Worm (Caenorhabditis elegans) whole organism, L2 larva: ENCODE results near the gene atp-5.
A peak's percentile ranks its signal among the peaks of the same experiment; 100 is the strongest.

ENCODE experiments used
- C34F6.9 ChIP-seq: fragments of 150-350 bp; optimal IDR thresholded peaks from 2 replicates; lab custom pipeline; 2014; ENCODE audit warnings: missing biosample characterization, missing genetic modification characterization
- F13H6.1 ChIP-seq: sonication (generic microtip); optimal IDR thresholded peaks from 2 replicates; lab custom pipeline; 2016; ENCODE audit warnings: missing genetic modification characterization, missing compliant biosample characterization
- R02D3.7 ChIP-seq: fragments of 150-350 bp; optimal IDR thresholded peaks from 2 replicates; lab custom pipeline; 2014; ENCODE audit warnings: missing biosample characterization, missing genetic modification characterization
- Y55F3AM.14 ChIP-seq: fragments of 200-800 bp; sonication (Bioruptor generic); optimal IDR thresholded peaks from 2 replicates; lab custom pipeline; 2018; ENCODE audit warnings: mild to moderate bottlenecking, missing genetic modification characterization, missing compliant biosample characterization
- ZK546.5 ChIP-seq: sonication (generic microtip); optimal IDR thresholded peaks from 2 replicates; lab custom pipeline; 2017; ENCODE audit warnings: missing biosample characterization, missing genetic modification characterization
- aly-2 ChIP-seq: fragments of 150-350 bp; optimal IDR thresholded peaks from 2 replicates; lab custom pipeline; 2014; ENCODE audit warnings: missing biosample characterization, missing genetic modification characterization
- ama-1 ChIP-seq: fragments of 150-350 bp; optimal IDR thresholded peaks from 2 replicates; lab custom pipeline; 2018; ENCODE audit warnings: inconsistent platforms
- blmp-1 ChIP-seq: sonication (generic microtip); optimal IDR thresholded peaks from 2 replicates; lab custom pipeline; 2017; ENCODE audit warnings: missing genetic modification characterization, mild to moderate bottlenecking, missing compliant biosample characterization, antibody characterized with exemption, moderate library complexity; ENCODE audit not compliant: insufficient read depth
- crh-2 ChIP-seq: sonication (generic microtip); optimal IDR thresholded peaks from 2 replicates; lab custom pipeline; 2017; ENCODE audit warnings: missing biosample characterization, missing genetic modification characterization
- elt-1 ChIP-seq: fragments of 150-350 bp; optimal IDR thresholded peaks from 2 replicates; lab custom pipeline; 2014; ENCODE audit warnings: missing biosample characterization, missing genetic modification characterization
- elt-3 ChIP-seq: sonication (generic microtip); optimal IDR thresholded peaks from 2 replicates; lab custom pipeline; 2017; ENCODE audit warnings: missing biosample characterization, missing genetic modification characterization
- fos-1 ChIP-seq: fragments of 150-350 bp; optimal IDR thresholded peaks from 2 replicates; lab custom pipeline; 2014; ENCODE audit warnings: missing biosample characterization, missing genetic modification characterization
- lin-39 ChIP-seq: fragments of 150-350 bp; optimal IDR thresholded peaks from 2 replicates; lab custom pipeline; 2014; ENCODE audit warnings: missing biosample characterization, missing genetic modification reagents, missing genetic modification characterization
- lsy-2 ChIP-seq, 2 experiments: fragments of 150-350 bp in 1 of 2; sonication (generic microtip) in 1 of 2; optimal IDR thresholded peaks; 2 replicates each; lab custom pipeline; 2014 to 2017; ENCODE audit warnings: missing biosample characterization in 2 of 2, missing genetic modification characterization in 2 of 2
- mab-5 ChIP-seq: fragments of 150-350 bp; optimal IDR thresholded peaks from 2 replicates; lab custom pipeline; 2014; ENCODE audit warnings: missing biosample characterization, missing genetic modification characterization
- mdl-1 ChIP-seq, 2 experiments: fragments of 150-350 bp in 1 of 2; sonication (generic microtip) in 1 of 2; optimal IDR thresholded peaks; 2 replicates each; lab custom pipeline; 2017; ENCODE audit warnings: missing biosample characterization in 2 of 2, missing genetic modification characterization in 2 of 2
- nhr-11 ChIP-seq: fragments of 150-350 bp; optimal IDR thresholded peaks from 2 replicates; lab custom pipeline; 2014; ENCODE audit warnings: missing biosample characterization, missing genetic modification characterization
- nhr-12 ChIP-seq: fragments of 150-350 bp; optimal IDR thresholded peaks from 2 replicates; lab custom pipeline; 2014; ENCODE audit warnings: missing biosample characterization, missing genetic modification characterization
- nhr-129 ChIP-seq: fragments of 150-350 bp; optimal IDR thresholded peaks from 2 replicates; lab custom pipeline; 2014; ENCODE audit warnings: missing biosample characterization, missing genetic modification characterization
- nhr-21 ChIP-seq: fragments of 150-350 bp; optimal IDR thresholded peaks from 2 replicates; lab custom pipeline; 2014; ENCODE audit warnings: missing biosample characterization, missing genetic modification characterization
- nhr-23 ChIP-seq: fragments of 150-350 bp; optimal IDR thresholded peaks from 2 replicates; lab custom pipeline; 2014; ENCODE audit warnings: missing biosample characterization, missing genetic modification reagents, missing genetic modification characterization
- nhr-237 ChIP-seq: fragments of 150-350 bp; optimal IDR thresholded peaks from 2 replicates; lab custom pipeline; 2014; ENCODE audit warnings: missing biosample characterization, missing genetic modification characterization
- nhr-25 ChIP-seq: fragments of 150-350 bp; sonication (generic microtip); optimal IDR thresholded peaks from 3 replicates; lab custom pipeline; 2014; ENCODE audit warnings: missing biosample characterization, missing genetic modification characterization
- nhr-77 ChIP-seq: fragments of 150-350 bp; optimal IDR thresholded peaks from 2 replicates; lab custom pipeline; 2014; ENCODE audit warnings: missing biosample characterization, missing genetic modification characterization
- sem-4 ChIP-seq: fragments of 150-350 bp; optimal IDR thresholded peaks from 2 replicates; lab custom pipeline; 2014; ENCODE audit warnings: missing biosample characterization, missing genetic modification reagents, missing genetic modification characterization
- sma-9 ChIP-seq, 2 experiments: fragments of 150-350 bp in 1 of 2; sonication (generic microtip) in 1 of 2; optimal IDR thresholded peaks; 2 replicates each; lab custom pipeline; 2014 to 2016; ENCODE audit warnings: missing genetic modification characterization in 2 of 2, mild to moderate bottlenecking in 1 of 2, missing biosample characterization in 1 of 2, missing compliant biosample characterization in 1 of 2, missing genetic modification reagents in 1 of 2, moderate library complexity in 1 of 2
- snpc-4 ChIP-seq: fragments of 150-350 bp; optimal IDR thresholded peaks from 2 replicates; lab custom pipeline; 2014; ENCODE audit warnings: missing biosample characterization, missing genetic modification characterization
- unc-39 ChIP-seq: fragments of 150-350 bp; optimal IDR thresholded peaks from 2 replicates; lab custom pipeline; 2014; ENCODE audit warnings: missing biosample characterization, missing genetic modification characterization
- unc-55 ChIP-seq: fragments of 150-350 bp; sonication (generic microtip); optimal IDR thresholded peaks from 3 replicates; lab custom pipeline; 2014; ENCODE audit warnings: missing biosample characterization, missing genetic modification reagents, missing genetic modification characterization
- unc-62 ChIP-seq: fragments of 150-350 bp; optimal IDR thresholded peaks from 2 replicates; lab custom pipeline; 2014; ENCODE audit warnings: missing biosample characterization, missing genetic modification reagents, missing genetic modification characterization
- zag-1 ChIP-seq: fragments of 150-350 bp; optimal IDR thresholded peaks from 2 replicates; lab custom pipeline; 2014; ENCODE audit warnings: missing biosample characterization, missing genetic modification characterization
- ztf-1 ChIP-seq: fragments of 200-800 bp; sonication (Bioruptor generic); conservative IDR thresholded peaks from 2 replicates; pipeline ENCODE4 v1.3.6; 2022; ENCODE audit warnings: missing genetic modification characterization, missing compliant biosample characterization
- ztf-11 ChIP-seq: sonication (generic microtip); optimal IDR thresholded peaks from 2 replicates; lab custom pipeline; 2017; ENCODE audit warnings: missing biosample characterization, missing genetic modification characterization
- ztf-4 ChIP-seq: fragments of 150-350 bp; optimal IDR thresholded peaks from 2 replicates; lab custom pipeline; 2014; ENCODE audit warnings: missing biosample characterization, missing genetic modification characterization

Gene atp-5

ce11 chrV:11146958-11147779, 23.5 kb upstream of the atp-5 start, which contains the start of the genes T19C4.24 and nlp-33 (continued):
- TF ChIP-seq ztf-11 (tag; lab: Kevin White, UChicago): no peak
- TF ChIP-seq ZK546.5 (tag; lab: Kevin White, UChicago): no peak
- peak; percentile 37 for TF ChIP-seq sma-9 (GFP tag; optimal IDR thresholded peaks at IDR 0.05; lab: Kevin White, UChicago)
- TF ChIP-seq sma-9 (tag; optimal IDR thresholded peaks at IDR 0.05; lab: Kevin White, UChicago): no peak
- TF ChIP-seq crh-2: peak; percentile 4

ce11 chrV:11144694-11145093, 21.0 kb upstream of the atp-5 start, which contains the start of gene C06H2.7:
TSS of gene C06H2.7 (minus strand) at chrV:11144794.
- TF ChIP-seq unc-39 (tag; lab: Kevin White, UChicago) (no peak), mdl-1 (tag; optimal IDR thresholded peaks at IDR 0.05; lab: Kevin White, UChicago) (no peak), lin-39 (no peak)

- TF ChIP-seq nhr-237 (tag; lab: Kevin White, UChicago) (no peak), aly-2 (tag; lab: Kevin White, UChicago) (no peak)
Measured at ce11 chrV:11141179-11141578, 17.5 kb upstream of the atp-5 start, which contains the start of gene folt-1. TSS of gene folt-1 (plus strand) at chrV:11141479.

- TF ChIP-seq sem-4 (tag; lab: Kevin White, UChicago) (no peak), mdl-1 (tag; optimal IDR thresholded peaks at IDR 0.05; lab: Kevin White, UChicago) (no peak), ama-1 (lab: Kevin White, UChicago) (no peak), blmp-1 (no peak), nhr-25 (tag; lab: Kevin White, UChicago) (no peak), ZK546.5 (tag; lab: Kevin White, UChicago) (no peak), nhr-129 (peak; percentile 65), fos-1 (tag; lab: Kevin White, UChicago) (peak; percentile 37), unc-39 (tag; lab: Kevin White, UChicago) (no peak), C34F6.9 (tag; lab: Kevin White, UChicago) (peak; percentile 4), mab-5 (tag; lab: Kevin White, UChicago) (no peak), unc-55 (GFP tag; lab: Kevin White, UChicago) (peak; percentile 38), nhr-23 (no peak), nhr-77 (tag; lab: Kevin White, UChicago) (no peak), nhr-12 (no peak), elt-3 (tag; lab: Kevin White, UChicago) (no peak), Y55F3AM.14 (GFP tag; lab: Kevin White, UChicago) (no peak), F13H6.1 (tag; lab: Kevin White, UChicago) (peak; percentile 53), lsy-2 (tag; optimal IDR thresholded peaks at IDR 0.05; lab: Kevin White, UChicago) (peak in 1 of 2 experiments; percentile 27), sma-9 (GFP tag; optimal IDR thresholded peaks at IDR 0.05; lab: Kevin White, UChicago) (peak; percentile 66), sma-9 (tag; optimal IDR thresholded peaks at IDR 0.05; lab: Kevin White, UChicago) (no peak)
Measured at ce11 chrV:11140326-11140725, 16.7 kb upstream of the atp-5 start.

- no peak for TF ChIP-seq Y55F3AM.14 (GFP tag; lab: Kevin White, UChicago)
- TF ChIP-seq ama-1 (lab: Kevin White, UChicago): no peak
- TF ChIP-seq blmp-1: no peak
- no peak for TF ChIP-seq elt-1 (tag; lab: Kevin White, UChicago)
- no peak for TF ChIP-seq ztf-4 (tag; lab: Kevin White, UChicago)
- no peak for TF ChIP-seq nhr-77 (tag; lab: Kevin White, UChicago)
- no peak for TF ChIP-seq unc-62
- no peak for TF ChIP-seq sem-4 (tag; lab: Kevin White, UChicago)
- no peak for TF ChIP-seq lin-39
Measured at ce11 chrV:11134296-11134695, 10.6 kb upstream of the atp-5 start, which contains the start of gene glb-3. TSS of gene glb-3 (plus strand) at chrV:11134596.

ce11 chrV:11133516-11133915, 9.8 kb upstream of the atp-5 start:
- no peak for TF ChIP-seq ztf-1 (GFP tag; lab: Robert Waterston, UW)
- no peak for TF ChIP-seq elt-3 (tag; lab: Kevin White, UChicago)
- no peak for TF ChIP-seq sem-4 (tag; lab: Kevin White, UChicago)
- TF ChIP-seq zag-1: no peak
- TF ChIP-seq snpc-4 (tag; lab: Kevin White, UChicago): no peak
- no peak for TF ChIP-seq nhr-21 (tag; lab: Kevin White, UChicago)
- TF ChIP-seq mdl-1 (tag; optimal IDR thresholded peaks at IDR 0.05; lab: Kevin White, UChicago): no peak
- TF ChIP-seq R02D3.7 (tag; lab: Kevin White, UChicago): no peak
- no peak for TF ChIP-seq nhr-77 (tag; lab: Kevin White, UChicago)
- TF ChIP-seq unc-39 (tag; lab: Kevin White, UChicago): no peak
- no peak for TF ChIP-seq nhr-11 (tag; lab: Kevin White, UChicago)
- TF ChIP-seq nhr-12: no peak
- TF ChIP-seq, all 48 proteins: peak for 0
